Fruit fly (Drosophila melanogaster) whole organism, prepupa: ENCODE results near the gene CG42538.

Experiments
- Blimp-1 ChIP-seq: fragments of 200-800 bp; sonication (Bioruptor generic); optimal IDR thresholded peaks from 3 replicates; lab custom pipeline; 2017; ENCODE audit warnings: missing biosample characterization, missing genetic modification characterization, mild to moderate bottlenecking, moderate library complexity, missing genetic modification reagents
- CG10631 ChIP-seq: fragments of 200-800 bp; sonication (Bioruptor generic); optimal IDR thresholded peaks from 2 replicates; lab custom pipeline; 2016; ENCODE audit warnings: missing biosample characterization, missing genetic modification characterization
- CG10669 ChIP-seq: fragments of 200-800 bp; sonication (Bioruptor generic); optimal IDR thresholded peaks from 3 replicates; lab custom pipeline; 2018; ENCODE audit warnings: missing biosample characterization, mild to moderate bottlenecking, missing genetic modification characterization, moderate library complexity
- CG11294 ChIP-seq: fragments of 200-800 bp; sonication (Bioruptor generic); IDR thresholded peaks from 2 replicates; pipeline ENCODE4 v1.3.6; 2022; ENCODE audit warnings: missing biosample characterization, missing genetic modification characterization
- CG11762 ChIP-seq: fragments of 200-800 bp; sonication (Bioruptor generic); optimal IDR thresholded peaks from 3 replicates; lab custom pipeline; 2016; ENCODE audit warnings: missing biosample characterization, missing genetic modification characterization; ENCODE audit not compliant: insufficient read depth
- CG11902 ChIP-seq: fragments of 200-800 bp; sonication (Bioruptor generic); optimal IDR thresholded peaks from 3 replicates; lab custom pipeline; 2016; ENCODE audit warnings: missing biosample characterization, missing genetic modification characterization
- CG1621 ChIP-seq: fragments of 200-800 bp; sonication (Bioruptor generic); optimal IDR thresholded peaks from 3 replicates; lab custom pipeline; 2018; ENCODE audit warnings: missing biosample characterization, mild to moderate bottlenecking, missing genetic modification characterization
- CG3032 ChIP-seq: fragments of 200-800 bp; optimal IDR thresholded peaks from 2 replicates; lab custom pipeline; 2019; ENCODE audit warnings: missing biosample characterization, mild to moderate bottlenecking, missing genetic modification characterization, moderate library complexity
- CG34406 ChIP-seq: fragments of 200-800 bp; sonication (Bioruptor generic); optimal IDR thresholded peaks from 3 replicates; lab custom pipeline; 2016; ENCODE audit warnings: missing biosample characterization, missing genetic modification characterization
- CG3919 ChIP-seq: fragments of 200-800 bp; sonication (Bioruptor generic); optimal IDR thresholded peaks from 3 replicates; lab custom pipeline; 2016; ENCODE audit warnings: missing biosample characterization, missing genetic modification characterization
- CG4318 ChIP-seq: fragments of 200-800 bp; sonication (Bioruptor generic); optimal IDR thresholded peaks from 3 replicates; lab custom pipeline; 2017; ENCODE audit warnings: missing biosample characterization, mild to moderate bottlenecking, missing genetic modification characterization
- CG6163 ChIP-seq: fragments of 200-800 bp; sonication (Bioruptor generic); IDR thresholded peaks from 3 replicates; pipeline ENCODE4 v1.3.6; 2022; ENCODE audit warnings: missing biosample characterization, missing genetic modification characterization
- CG6276 ChIP-seq: fragments of 200-800 bp; sonication (Bioruptor generic); optimal IDR thresholded peaks from 2 replicates; lab custom pipeline; 2017; ENCODE audit warnings: missing biosample characterization, mild to moderate bottlenecking, missing genetic modification characterization
- CG6792 ChIP-seq: fragments of 200-800 bp; sonication (Bioruptor generic); optimal IDR thresholded peaks from 3 replicates; lab custom pipeline; 2016; ENCODE audit warnings: missing biosample characterization, missing genetic modification characterization
- CG6808 ChIP-seq: fragments of 200-800 bp; sonication (Bioruptor generic); optimal IDR thresholded peaks from 3 replicates; lab custom pipeline; 2017; ENCODE audit warnings: missing biosample characterization, missing genetic modification characterization, mild to moderate bottlenecking, moderate library complexity, missing genetic modification reagents
- CG7368 ChIP-seq: fragments of 200-800 bp; sonication (Bioruptor generic); optimal IDR thresholded peaks from 3 replicates; lab custom pipeline; 2016; ENCODE audit warnings: missing biosample characterization, missing genetic modification characterization
- CG8319 ChIP-seq: fragments of 200-800 bp; sonication (Bioruptor generic); optimal IDR thresholded peaks from 3 replicates; lab custom pipeline; 2016; ENCODE audit warnings: missing biosample characterization, missing genetic modification characterization
- CG8632 ChIP-seq: fragments of 200-800 bp; sonication (Bioruptor generic); optimal IDR thresholded peaks from 3 replicates; lab custom pipeline; 2016; ENCODE audit warnings: missing biosample characterization, missing genetic modification characterization
- Eip78C ChIP-seq: fragments of 200-800 bp; sonication (Bioruptor generic); peaks from one replicate; lab custom pipeline; 2016; ENCODE audit warnings: missing biosample characterization, missing genetic modification characterization
- Eip93F ChIP-seq: fragments of 200-800 bp; sonication (Bioruptor generic); optimal IDR thresholded peaks from 2 replicates; lab custom pipeline; 2016; ENCODE audit warnings: missing biosample characterization, mild to moderate bottlenecking, missing genetic modification characterization
- Ets21C ChIP-seq: fragments of 200-800 bp; sonication (Bioruptor generic); optimal IDR thresholded peaks from 3 replicates; lab custom pipeline; 2016; ENCODE audit warnings: missing biosample characterization, missing genetic modification characterization
- Ets96B ChIP-seq: fragments of 200-800 bp; optimal IDR thresholded peaks from 2 replicates; lab custom pipeline; 2019; ENCODE audit warnings: missing biosample characterization, mild to moderate bottlenecking, missing genetic modification characterization, moderate library complexity
- Gug ChIP-seq: fragments of 200-800 bp; sonication (Bioruptor generic); IDR thresholded peaks from 2 replicates; pipeline ENCODE4 v1.3.6; 2022; ENCODE audit warnings: missing biosample characterization, missing genetic modification characterization
- Hr38 ChIP-seq: sonication (Bioruptor generic); optimal IDR thresholded peaks from 2 replicates; lab custom pipeline; 2016; ENCODE audit warnings: missing biosample characterization, missing genetic modification characterization
- Hr4 ChIP-seq: fragments of 200-800 bp; sonication (Bioruptor generic); optimal IDR thresholded peaks from 3 replicates; lab custom pipeline; 2016; ENCODE audit warnings: missing biosample characterization, missing genetic modification characterization
- Lpt ChIP-seq: fragments of 200-800 bp; sonication (Bioruptor generic); optimal IDR thresholded peaks from 3 replicates; lab custom pipeline; 2016; ENCODE audit warnings: missing biosample characterization, missing genetic modification characterization
- Met ChIP-seq: fragments of 200-800 bp; sonication (Bioruptor generic); optimal IDR thresholded peaks from 3 replicates; lab custom pipeline; 2016; ENCODE audit warnings: missing biosample characterization, missing genetic modification characterization
- OdsH ChIP-seq: fragments of 200-800 bp; sonication (Bioruptor generic); optimal IDR thresholded peaks from 3 replicates; lab custom pipeline; 2016; ENCODE audit warnings: missing biosample characterization, missing genetic modification characterization
- Smox ChIP-seq: fragments of 200-800 bp; sonication (Bioruptor generic); optimal IDR thresholded peaks from 3 replicates; lab custom pipeline; 2016; ENCODE audit warnings: missing biosample characterization, missing genetic modification characterization
- Sox102F ChIP-seq: fragments of 200-800 bp; sonication (Bioruptor generic); optimal IDR thresholded peaks from 2 replicates; lab custom pipeline; 2016; ENCODE audit warnings: missing biosample characterization, mild to moderate bottlenecking, missing genetic modification characterization
- Sox14 ChIP-seq: fragments of 200-800 bp; sonication (Bioruptor generic); optimal IDR thresholded peaks from 3 replicates; lab custom pipeline; 2016; ENCODE audit warnings: missing biosample characterization, missing genetic modification characterization
- Sox15 ChIP-seq: fragments of 200-800 bp; sonication (Bioruptor generic); optimal IDR thresholded peaks from 3 replicates; lab custom pipeline; 2016; ENCODE audit warnings: missing biosample characterization, missing genetic modification characterization
- cyc ChIP-seq: fragments of 200-800 bp; sonication (Bioruptor generic); optimal IDR thresholded peaks from 3 replicates; lab custom pipeline; 2016; ENCODE audit warnings: missing biosample characterization, missing genetic modification characterization
- dac ChIP-seq: fragments of 200-800 bp; sonication (Bioruptor generic); optimal IDR thresholded peaks from 2 replicates; lab custom pipeline; 2017; ENCODE audit warnings: missing biosample characterization, mild to moderate bottlenecking, missing genetic modification characterization
- eg ChIP-seq: fragments of 200-800 bp; sonication (Bioruptor generic); IDR thresholded peaks from 3 replicates; pipeline ENCODE4 v1.3.6; 2022; ENCODE audit warnings: missing biosample characterization, missing genetic modification characterization
- esn ChIP-seq: fragments of 200-800 bp; sonication (Bioruptor generic); optimal IDR thresholded peaks from 2 replicates; lab custom pipeline; 2016; ENCODE audit warnings: missing biosample characterization, mild to moderate bottlenecking, missing genetic modification characterization, moderate library complexity
- fd59A ChIP-seq: fragments of 200-800 bp; sonication (Bioruptor generic); optimal IDR thresholded peaks from 2 replicates; lab custom pipeline; 2017; ENCODE audit warnings: missing biosample characterization, mild to moderate bottlenecking, missing genetic modification characterization, missing genetic modification reagents
- fd85E ChIP-seq: fragments of 200-800 bp; sonication (Bioruptor generic); optimal IDR thresholded peaks from 3 replicates; lab custom pipeline; 2016; ENCODE audit warnings: missing biosample characterization, missing genetic modification characterization
- salr ChIP-seq, 2 experiments: fragments of 200-800 bp; sonication (Bioruptor generic); optimal IDR thresholded peaks; 3 replicates each; lab custom pipeline; 2016 to 2018; ENCODE audit warnings: missing biosample characterization in 2 of 2, missing genetic modification characterization in 2 of 2, mild to moderate bottlenecking in 1 of 2
- ss ChIP-seq, 2 experiments: fragments of 200-800 bp; sonication (Bioruptor generic); optimal IDR thresholded peaks; 2 replicates in 1 of 2; 3 replicates in 1 of 2; lab custom pipeline; 2017 to 2018; ENCODE audit warnings: mild to moderate bottlenecking in 2 of 2, missing biosample characterization in 2 of 2, missing genetic modification characterization in 2 of 2, moderate library complexity in 1 of 2
- svp ChIP-seq: fragments of 200-800 bp; sonication (Bioruptor generic); peaks from one replicate; lab custom pipeline; 2016; ENCODE audit warnings: missing biosample characterization, missing genetic modification characterization
- topi ChIP-seq: fragments of 200-800 bp; sonication (Bioruptor generic); optimal IDR thresholded peaks from 3 replicates; lab custom pipeline; 2016; ENCODE audit warnings: missing biosample characterization, missing genetic modification characterization
- vri ChIP-seq: fragments of 200-800 bp; sonication (Bioruptor generic); optimal IDR thresholded peaks from 3 replicates; lab custom pipeline; 2016; ENCODE audit warnings: missing biosample characterization, mild to moderate bottlenecking, missing genetic modification characterization

The CG42538 gene

DNA sequence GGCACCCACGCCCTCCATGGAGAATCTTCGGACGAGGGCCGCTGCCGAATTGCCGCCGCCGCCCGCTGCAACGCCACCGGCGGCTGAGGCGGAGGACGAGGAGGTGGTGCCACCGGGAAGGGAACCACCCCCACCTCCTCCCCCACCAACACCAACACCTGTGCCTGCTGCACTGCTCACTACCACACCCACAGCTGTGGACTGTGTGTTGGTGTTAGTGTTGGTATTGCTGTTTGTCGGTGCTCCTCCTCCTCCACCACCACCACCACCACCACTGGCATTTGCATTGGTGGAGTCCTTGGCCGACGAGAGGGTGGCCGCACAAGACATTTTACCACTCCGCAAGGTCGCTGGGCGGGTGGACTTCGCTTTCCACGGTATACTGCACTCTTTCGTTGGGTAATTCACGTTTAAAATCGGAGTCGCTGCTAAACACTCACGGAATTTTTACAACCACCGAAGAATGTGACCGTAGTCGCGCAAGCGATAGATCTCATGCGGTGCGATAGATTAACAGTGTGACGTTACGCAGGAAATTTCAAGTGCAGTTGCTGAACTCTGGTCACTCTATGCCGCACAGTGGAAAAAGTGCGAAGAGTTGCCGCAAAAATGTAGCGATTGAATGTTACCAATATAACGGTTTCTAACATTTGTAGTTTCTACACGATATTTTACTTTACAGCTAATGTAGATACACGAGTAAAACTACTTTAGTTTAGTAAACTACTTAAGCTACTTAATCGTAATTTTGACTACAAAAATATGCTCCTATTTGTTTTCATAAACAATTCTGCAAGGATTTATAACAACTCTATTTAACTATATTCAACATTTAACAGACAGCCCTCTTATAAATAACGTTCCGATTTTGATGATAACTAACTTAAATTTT lies 22.8 kb upstream of the CG42538 start, which contains the start of gene mib1 (continued):
- peak; percentile 19 for TF ChIP-seq CG6276 (GFP tag; lab: Kevin White, UChicago)
- peak; percentile 53 for TF ChIP-seq CG3919
- TF ChIP-seq salr (GFP tag; optimal IDR thresholded peaks at IDR 0.05; lab: Kevin White, UChicago): no peak
- peak; percentile 37 for TF ChIP-seq Blimp-1 (GFP tag; lab: Kevin White, UChicago)
- TF ChIP-seq ss (GFP tag; optimal IDR thresholded peaks at IDR 0.05; lab: Kevin White, UChicago): peak; percentile 66 to 81

DNA sequence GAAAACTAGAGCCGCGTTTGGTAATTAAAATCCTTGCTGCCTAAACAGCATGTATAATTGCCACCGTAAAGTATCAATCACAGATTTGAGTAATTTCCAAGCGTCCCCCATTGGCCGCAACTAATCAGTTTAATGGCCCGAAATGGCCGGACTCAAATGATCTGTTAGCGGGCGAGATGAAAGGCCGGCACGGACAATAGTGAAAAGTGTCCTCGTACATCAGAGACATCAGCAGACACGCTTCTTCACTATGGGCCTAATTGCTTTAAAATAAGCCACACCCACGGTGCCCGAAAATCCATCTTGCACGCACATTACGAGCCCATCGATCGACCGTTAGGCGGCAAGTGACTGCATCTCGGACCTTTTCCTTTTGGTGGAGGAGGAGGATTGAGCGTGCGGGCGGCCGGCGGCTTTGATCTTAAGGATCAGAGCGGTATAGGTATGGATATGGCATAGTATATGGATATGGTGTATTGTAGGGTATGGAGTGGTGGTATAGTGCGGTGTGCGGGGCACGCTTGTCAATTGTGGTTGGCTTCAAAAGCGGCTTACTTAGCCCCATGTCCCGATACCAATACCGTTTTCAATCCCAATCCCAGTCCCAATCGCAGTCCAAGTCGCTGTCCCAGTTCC lies 21.9 kb upstream of the CG42538 start:
- no peak for TF ChIP-seq cyc (GFP tag; lab: Kevin White, UChicago)
- peak; percentile 11 for TF ChIP-seq svp (GFP tag; lab: Kevin White, UChicago)

DNA sequence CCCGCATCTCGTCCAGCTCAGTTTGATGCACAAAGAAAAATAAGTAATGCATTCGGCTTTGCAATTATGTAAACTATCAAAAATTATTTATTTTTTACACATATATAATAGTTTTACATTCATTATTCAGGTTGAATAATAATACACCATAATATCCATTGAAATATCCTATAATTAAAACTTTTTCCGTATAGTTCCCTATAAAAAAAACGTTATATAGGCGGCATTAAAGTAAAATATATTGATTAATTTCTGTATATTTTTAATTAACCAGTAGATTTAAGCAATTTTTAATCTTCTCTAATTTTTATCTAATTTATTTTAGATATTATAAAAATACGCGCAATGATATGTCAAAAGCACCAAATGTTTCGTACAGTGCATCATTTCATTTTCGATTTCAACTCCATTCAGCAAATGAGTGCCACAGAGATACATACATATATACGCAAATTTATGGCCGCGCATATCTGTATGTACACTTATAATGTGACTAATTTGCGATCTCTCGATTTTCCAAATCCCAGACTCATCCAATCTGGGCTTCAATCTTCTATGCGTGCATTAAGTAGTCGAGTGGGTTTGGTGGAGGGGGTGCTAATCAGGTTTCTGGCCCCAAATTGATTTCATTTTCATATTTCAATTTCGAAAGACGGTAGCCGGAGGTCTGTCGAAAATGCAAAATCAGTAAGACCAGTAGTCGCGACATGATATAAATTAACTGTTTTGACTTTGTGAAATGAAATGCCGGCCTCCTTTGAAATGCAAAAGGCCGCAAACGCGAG lies 20.9 kb upstream of the CG42538 start:
- TF ChIP-seq topi: no peak
- no peak for TF ChIP-seq Met (GFP tag; lab: Kevin White, UChicago)
- TF ChIP-seq CG34406 (GFP tag; lab: Kevin White, UChicago): peak; percentile 20
- no peak for TF ChIP-seq CG6792 (GFP tag; lab: Kevin White, UChicago)
- TF ChIP-seq CG8632 (GFP tag; lab: Kevin White, UChicago): no peak
- TF ChIP-seq CG8319: no peak
- TF ChIP-seq CG3032 (tag; lab: Kevin White, UChicago): peak; percentile 14
- no peak for TF ChIP-seq Hr4
- TF ChIP-seq salr (GFP tag; optimal IDR thresholded peaks at IDR 0.05; lab: Kevin White, UChicago): peak in 1 of 2 experiments; percentile 1
- TF ChIP-seq Hr38: no peak
- TF ChIP-seq Smox (GFP tag; lab: Kevin White, UChicago): no peak
- no peak for TF ChIP-seq CG11902 (GFP tag; lab: Kevin White, UChicago)
- TF ChIP-seq CG6808 (GFP tag; lab: Kevin White, UChicago): no peak
- TF ChIP-seq eg (GFP tag; lab: Robert Waterston, UW): no peak
- no peak for TF ChIP-seq Sox102F (GFP tag; lab: Kevin White, UChicago)
- TF ChIP-seq dac (GFP tag; lab: Kevin White, UChicago): no peak
- TF ChIP-seq esn (GFP tag; lab: Kevin White, UChicago): peak; percentile 13
- no peak for TF ChIP-seq CG11294 (GFP tag; lab: Robert Waterston, UW)
- peak; percentile 24 for TF ChIP-seq OdsH
- TF ChIP-seq svp (GFP tag; lab: Kevin White, UChicago): peak; percentile 29
- no peak for TF ChIP-seq fd59A (GFP tag; lab: Kevin White, UChicago)
- no peak for TF ChIP-seq vri
- TF ChIP-seq CG10631 (GFP tag; lab: Kevin White, UChicago): no peak
- TF ChIP-seq CG1621 (tag; lab: Kevin White, UChicago): no peak
- TF ChIP-seq Ets21C (GFP tag; lab: Kevin White, UChicago): no peak
- no peak for TF ChIP-seq ss (GFP tag; optimal IDR thresholded peaks at IDR 0.05; lab: Kevin White, UChicago)
- peak; percentile 9 for TF ChIP-seq Ets96B (tag; lab: Kevin White, UChicago)
- TF ChIP-seq CG10669 (GFP tag; lab: Kevin White, UChicago): no peak
- TF ChIP-seq fd85E: no peak
- no peak for TF ChIP-seq Gug (GFP tag; lab: Robert Waterston, UW)
- TF ChIP-seq CG4318 (GFP tag; lab: Kevin White, UChicago): no peak
- TF ChIP-seq CG6163 (GFP tag; lab: Robert Waterston, UW): 0 out of 3 replicates have a peak, but pooled peaks have one; percentile 14
- no peak for TF ChIP-seq Sox14 (GFP tag; lab: Kevin White, UChicago)
- TF ChIP-seq Eip78C: peak; percentile 78
- TF ChIP-seq CG11762 (GFP tag; lab: Kevin White, UChicago): no peak
- TF ChIP-seq Blimp-1 (GFP tag; lab: Kevin White, UChicago): no peak
- no peak for TF ChIP-seq Lpt
- no peak for TF ChIP-seq Eip93F
- no peak for TF ChIP-seq CG7368
- TF ChIP-seq Sox15 (GFP tag; lab: Kevin White, UChicago): no peak
